Worm (Caenorhabditis elegans) whole organism, L3 larva: ENCODE results near the gene glr-7.

ENCODE experiments used
- ceh-16 ChIP-seq: sonication (generic microtip); optimal IDR thresholded peaks from 2 replicates; lab custom pipeline; 2017; ENCODE audit warnings: missing biosample characterization, missing genetic modification characterization
- nhr-76 ChIP-seq: fragments of 150-350 bp; sonication (generic microtip); optimal IDR thresholded peaks from 5 replicates; lab custom pipeline; 2014; ENCODE audit warnings: missing biosample characterization, missing genetic modification characterization
- nhr-77 ChIP-seq: fragments of 150-350 bp; optimal IDR thresholded peaks from 2 replicates; lab custom pipeline; 2014; ENCODE audit warnings: missing biosample characterization, missing genetic modification characterization
- pha-4 ChIP-seq: fragments of 150-350 bp; optimal IDR thresholded peaks from 2 replicates; lab custom pipeline; 2014; ENCODE audit warnings: missing biosample characterization, missing genetic modification reagents, missing genetic modification characterization
- zag-1 ChIP-seq: fragments of 150-350 bp; optimal IDR thresholded peaks from 2 replicates; lab custom pipeline; 2014; ENCODE audit warnings: missing biosample characterization, missing genetic modification characterization

- TF ChIP-seq pha-4 (tag; lab: Kevin White, UChicago), result no peak
- TF ChIP-seq nhr-76 (tag; lab: Kevin White, UChicago), result no peak
- no peak for TF ChIP-seq nhr-77 (tag; lab: Kevin White, UChicago)
- TF ChIP-seq ceh-16 (tag; lab: Kevin White, UChicago), result no peak
- no peak for TF ChIP-seq zag-1 (tag; lab: Kevin White, UChicago)
Observed at ce11 chrX:2425284-2425683, 5.6 kb upstream of the glr-7 start.
